Worm (Caenorhabditis elegans): Measurements from ENCODE around the gene fbxc-31.

The fbxc-31 gene

DNA sequence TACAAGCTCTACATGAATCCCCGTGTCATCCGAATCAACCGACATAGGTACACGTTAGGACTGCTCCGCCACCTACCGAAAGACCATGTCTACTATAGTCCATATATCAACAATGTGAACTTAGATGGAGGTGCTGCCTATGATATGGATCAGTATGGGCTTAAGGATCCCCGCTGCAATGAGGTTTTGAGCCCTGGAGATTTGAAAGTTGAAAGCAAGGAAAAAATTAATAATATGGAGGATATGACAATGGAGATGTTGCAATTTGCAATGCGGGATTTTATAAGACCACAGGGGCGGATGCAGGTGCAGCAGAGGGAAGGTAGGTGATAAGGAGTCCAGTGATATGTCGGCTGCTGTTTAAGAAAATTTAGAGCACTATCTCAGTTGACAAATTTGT lies 42.5 kb upstream of the fbxc-31 start:
- TF ChIP-seq madf-8 (GFP tag; conservative IDR thresholded peaks at IDR 0.05) (no peak), F55B11.4 (tag; optimal IDR thresholded peaks at IDR 0.05; ENCODE audit: borderline replicate concordance, insufficient read depth) (no peak), sea-2 (GFP tag; IDR thresholded peaks at IDR 0.05) (no peak)

DNA sequence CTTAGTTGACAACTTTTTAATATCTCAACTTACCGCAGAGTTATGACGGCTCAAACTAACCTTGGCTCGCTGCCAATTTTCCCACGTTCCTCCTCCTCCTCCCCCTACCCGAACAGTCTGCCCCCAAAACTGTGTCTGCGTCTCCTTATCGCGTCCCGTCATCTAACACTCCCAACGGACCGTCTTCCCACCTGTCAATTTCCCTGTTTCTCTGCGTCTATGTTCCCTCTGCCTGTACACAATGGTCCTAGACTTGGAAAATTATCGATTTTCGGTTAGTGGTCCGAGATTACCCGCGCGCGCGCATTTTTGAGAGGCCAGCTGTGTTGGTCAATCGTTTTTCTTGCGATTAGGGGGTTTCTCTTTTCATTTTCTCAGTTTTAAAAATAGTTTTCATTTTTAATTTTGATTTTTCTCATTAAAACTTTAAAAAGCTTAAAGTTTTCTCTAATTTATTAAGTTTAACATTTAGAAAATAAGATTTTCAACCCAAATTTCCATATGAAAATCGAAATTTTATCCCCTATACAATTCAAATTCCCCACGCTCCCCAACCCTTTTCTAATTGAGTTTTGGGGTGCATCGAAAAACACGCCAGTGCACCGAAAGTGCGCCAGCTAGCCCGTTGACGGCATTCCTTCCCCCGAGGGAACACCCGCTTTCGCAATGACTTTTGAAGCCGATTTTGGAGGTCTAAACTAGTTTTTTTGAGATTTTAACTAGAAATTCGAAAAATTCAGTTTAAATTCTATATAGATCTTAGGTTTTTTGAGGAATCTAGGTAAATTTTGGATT lies 38.6 kb upstream of the fbxc-31 start, which contains the start of gene alg-2:
TSS of gene alg-2 (plus strand) at position 220 of the 795 bp plus-strand sequence.
- TF ChIP-seq F52B5.7 (tag; optimal IDR thresholded peaks at IDR 0.05) (no peak), efl-1 (GFP tag; optimal IDR thresholded peaks at IDR 0.05) (peak; percentile 77), xnd-1 (tag; optimal IDR thresholded peaks at IDR 0.05) (peak; percentile 67), dox-1 (GFP tag; IDR thresholded peaks at IDR 0.05) (peak; percentile 36; the same call in 1 of the 2 replicates), B0336.3 (GFP tag; IDR thresholded peaks at IDR 0.05) (peak; percentile 46; the same call in 1 of the 2 replicates), madf-8 (GFP tag; conservative IDR thresholded peaks at IDR 0.05) (peak; percentile 74), D2030.7 (GFP tag; IDR thresholded peaks at IDR 0.05) (peak; percentile 61), ama-1 (optimal IDR thresholded peaks at IDR 0.05) (no peak), ama-1 (GFP tag; optimal IDR thresholded peaks at IDR 0.05) (no peak), nhr-90 (tag; optimal IDR thresholded peaks at IDR 0.05) (no peak), egrh-3 (GFP tag; IDR thresholded peaks at IDR 0.05) (peak; percentile 79), F23B12.7 (tag; optimal IDR thresholded peaks at IDR 0.05; ENCODE audit: insufficient read depth) (peak; percentile 20), attf-5 (GFP tag; optimal IDR thresholded peaks at IDR 0.05) (peak; percentile 45), nfya-1 (tag; optimal IDR thresholded peaks at IDR 0.05; ENCODE audit: borderline replicate concordance, insufficient read depth) (no peak), ets-4 (GFP tag; optimal IDR thresholded peaks at IDR 0.05) (no peak), hmg-1.2 (GFP tag; IDR thresholded peaks at IDR 0.05) (peak; percentile 60), ztf-18 (tag; optimal IDR thresholded peaks at IDR 0.05) (peak; percentile 91), lsl-1 (GFP tag; optimal IDR thresholded peaks at IDR 0.05) (peak; percentile 11), ztf-25 (GFP tag; IDR thresholded peaks at IDR 0.05) (no peak), aptf-2 (GFP tag; conservative IDR thresholded peaks at IDR 0.05) (peak; percentile 86), dpl-1 (GFP tag; optimal IDR thresholded peaks at IDR 0.05) (peak; percentile 46), nhr-80 (tag; optimal IDR thresholded peaks at IDR 0.05) (peak; percentile 43), tbp1 (GFP tag; optimal IDR thresholded peaks at IDR 0.05) (no peak), Y56A3A.18 (GFP tag; IDR thresholded peaks at IDR 0.05) (no peak), akir-1 (GFP tag; optimal IDR thresholded peaks at IDR 0.05) (no peak), aptf-3 (GFP tag; IDR thresholded peaks at IDR 0.05) (0 out of 2 replicates have a peak, but pooled peaks have one; percentile 10), gei-17 (GFP tag; optimal IDR thresholded peaks at IDR 0.05) (no peak), cebp-1 (GFP tag; IDR thresholded peaks at IDR 0.05) (peak; percentile 78), cebp-1 (tag; optimal IDR thresholded peaks at IDR 0.05) (peak; percentile 93), lin-35 (GFP tag; optimal IDR thresholded peaks at IDR 0.05) (peak in 1 of 3 experiments; percentile 29), mcd-1 (GFP tag; IDR thresholded peaks at IDR 0.05) (peak; percentile 56), die-1 (tag; optimal IDR thresholded peaks at IDR 0.05) (peak; percentile 22), C06A6.2 (GFP tag; conservative IDR thresholded peaks at IDR 0.05) (no peak), K12H6.12 (tag; optimal IDR thresholded peaks at IDR 0.05) (no peak), snpc-3.4 (tag; optimal IDR thresholded peaks at IDR 0.05) (no peak), F10E7.11 (tag; optimal IDR thresholded peaks at IDR 0.05) (no peak), madf-6 (GFP tag; IDR thresholded peaks at IDR 0.05) (peak; percentile 91)

Measured in whole organism, young adult.